Worm (Caenorhabditis elegans): ENCODE results near the gene srx-97.
A peak's percentile ranks its signal among the peaks of the same experiment; 100 is the strongest.

The srx-97 gene

ce11 chrII:3682770-3683234 lies 13.6 kb upstream of the srx-97 start, which contains the start of gene F19B10.1 (continued):
- peak; percentile 77 for TF ChIP-seq rnt-1 (tag; optimal IDR thresholded peaks at IDR 0.05)
- TF ChIP-seq pax-3 (tag; optimal IDR thresholded peaks at IDR 0.05), result no peak
- peak; percentile 59 for TF ChIP-seq irx-1 (tag; optimal IDR thresholded peaks at IDR 0.05)
- no peak for TF ChIP-seq fos-1 (tag; optimal IDR thresholded peaks at IDR 0.05)
- no peak for TF ChIP-seq ets-5 (GFP tag; IDR thresholded peaks at IDR 0.05)
- TF ChIP-seq C16A3.4 (tag; optimal IDR thresholded peaks at IDR 0.05), result peak; percentile 86
- TF ChIP-seq nhr-11 (tag; optimal IDR thresholded peaks at IDR 0.05), result no peak
- TF ChIP-seq fkh-4 (tag; optimal IDR thresholded peaks at IDR 0.05; ENCODE audit: borderline replicate concordance), result no peak
- TF ChIP-seq nhr-85 (tag), result peak; percentile 91
- TF ChIP-seq mep-1 (tag; optimal IDR thresholded peaks at IDR 0.05), result peak; percentile 93
- no peak for TF ChIP-seq zag-1 (tag; optimal IDR thresholded peaks at IDR 0.05)
- TF ChIP-seq aly-2 (tag; optimal IDR thresholded peaks at IDR 0.05), result peak; percentile 35
- no peak for TF ChIP-seq unc-30 (tag; optimal IDR thresholded peaks at IDR 0.05)
- peak; percentile 85 for TF ChIP-seq nhr-71 (tag; optimal IDR thresholded peaks at IDR 0.05)
- peak in 3 of 6 experiments; percentile 62 to 95 (median 85) for TF ChIP-seq elt-3 (tag; optimal IDR thresholded peaks at IDR 0.05)
- peak; percentile 88 for TF ChIP-seq nhr-20 (tag; optimal IDR thresholded peaks at IDR 0.05)
- TF ChIP-seq sup-37 (GFP tag; optimal IDR thresholded peaks at IDR 0.05), result no peak
- peak; percentile 67 for TF ChIP-seq skn-1 (tag; optimal IDR thresholded peaks at IDR 0.05)
- no peak for TF ChIP-seq pqm-1 (tag; optimal IDR thresholded peaks at IDR 0.05)
- TF ChIP-seq nhr-76 (tag; optimal IDR thresholded peaks at IDR 0.05), result no peak
- TF ChIP-seq xbp-1 (tag; optimal IDR thresholded peaks at IDR 0.05), result peak; percentile 68
- no peak for TF ChIP-seq mef-2 (tag; optimal IDR thresholded peaks at IDR 0.05)
- TF ChIP-seq lsy-2 (tag; optimal IDR thresholded peaks at IDR 0.05), result peak; percentile 86 to 87
- TF ChIP-seq lin-35 (GFP tag; optimal IDR thresholded peaks at IDR 0.05), result peak; percentile 88 to 98
- no peak for TF ChIP-seq ztf-4 (tag; optimal IDR thresholded peaks at IDR 0.05)
- TF ChIP-seq elt-2 (tag; optimal IDR thresholded peaks at IDR 0.05), result peak; percentile 50
- TF ChIP-seq snpc-4 (tag; optimal IDR thresholded peaks at IDR 0.05), result peak; percentile 68
- TF ChIP-seq C04F5.9 (tag; optimal IDR thresholded peaks at IDR 0.05), result peak; percentile 60
- no peak for TF ChIP-seq unc-98 (GFP tag; IDR thresholded peaks at IDR 0.05)
- peak; percentile 11 for TF ChIP-seq jun-1 (tag; optimal IDR thresholded peaks at IDR 0.05)
- peak; percentile 94 for TF ChIP-seq unc-130 (tag; optimal IDR thresholded peaks at IDR 0.05)
- TF ChIP-seq unc-86 (tag; optimal IDR thresholded peaks at IDR 0.05), result peak; percentile 15
- TF ChIP-seq mdl-1 (tag; optimal IDR thresholded peaks at IDR 0.05), result peak in 1 of 2 experiments; percentile 93
- TF ChIP-seq ztf-11 (tag; optimal IDR thresholded peaks at IDR 0.05), result peak in 1 of 2 experiments; percentile 2
- TF ChIP-seq ama-1 (optimal IDR thresholded peaks at IDR 0.05), result no peak
- peak; percentile 60 for TF ChIP-seq dsc-1 (tag; optimal IDR thresholded peaks at IDR 0.05)
- TF ChIP-seq tbx-2 (tag; optimal IDR thresholded peaks at IDR 0.05), result peak; percentile 73
- TF ChIP-seq nhr-28 (tag; optimal IDR thresholded peaks at IDR 0.05), result no peak
- peak; percentile 49 for TF ChIP-seq vab-15 (tag; optimal IDR thresholded peaks at IDR 0.05)
- no peak for TF ChIP-seq alr-1 (tag; optimal IDR thresholded peaks at IDR 0.05; ENCODE audit: borderline replicate concordance)
- peak; percentile 79 for TF ChIP-seq blmp-1 (tag; optimal IDR thresholded peaks at IDR 0.05)
- peak; percentile 52 for TF ChIP-seq lin-15B (tag; optimal IDR thresholded peaks at IDR 0.05)
- peak; percentile 74 to 94 for TF ChIP-seq efl-1 (optimal IDR thresholded peaks at IDR 0.05)
- TF ChIP-seq efl-1 (GFP tag; optimal IDR thresholded peaks at IDR 0.05 in 1 of 2), result peak; percentile 93 to 99
- peak; percentile 31; the same call in 1 of the 2 replicates for TF ChIP-seq isw-1 (GFP tag; IDR thresholded peaks at IDR 0.05)
- TF ChIP-seq nhr-12 (tag; optimal IDR thresholded peaks at IDR 0.05), result no peak
- TF ChIP-seq nhr-90 (tag; optimal IDR thresholded peaks at IDR 0.05; ENCODE audit: poor library complexity), result peak; percentile 82
- TF ChIP-seq ceh-82 (tag; optimal IDR thresholded peaks at IDR 0.05), result peak in 1 of 3 experiments; percentile 55
- peak; percentile 6 for TF ChIP-seq zip-4 (GFP tag; optimal IDR thresholded peaks at IDR 0.05)
- TF ChIP-seq C34B4.2 (tag; optimal IDR thresholded peaks at IDR 0.05), result no peak
- TF ChIP-seq ceh-90 (tag; optimal IDR thresholded peaks at IDR 0.05), result no peak
